Fruit fly (Drosophila melanogaster): ENCODE measurements around the gene TTLL3A.

The TTLL3A gene

DNA sequence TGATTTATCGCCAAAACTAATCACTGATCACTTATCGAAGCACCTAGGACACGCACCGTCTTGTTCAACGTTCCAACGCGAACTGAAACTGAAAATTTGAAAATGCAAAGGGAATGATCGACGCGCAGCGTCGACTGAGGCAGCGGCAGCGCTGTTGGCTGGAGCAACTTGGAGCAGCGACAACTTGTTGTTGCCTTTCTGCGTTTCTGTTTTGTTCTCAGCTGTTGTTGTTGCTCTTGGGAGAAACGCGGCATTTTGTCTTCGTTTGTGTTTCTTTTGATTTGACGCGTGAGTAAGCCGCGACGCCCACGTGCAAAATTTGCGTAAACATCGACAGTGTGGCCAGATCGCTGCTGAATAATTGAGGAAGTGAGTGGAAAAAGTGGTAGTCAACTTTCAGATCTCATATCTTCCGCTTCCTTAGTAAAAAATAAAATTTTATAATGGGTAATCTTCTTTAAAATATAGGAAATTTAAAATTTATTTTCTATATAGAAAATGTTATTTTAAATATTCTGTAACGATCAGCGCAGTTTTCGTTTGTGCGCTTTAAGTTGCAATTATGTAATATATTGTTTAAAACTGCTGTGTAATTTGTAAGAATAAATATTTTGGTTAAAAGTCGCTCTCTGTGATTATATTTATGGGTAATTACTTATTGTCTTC lies 30.9 kb downstream of the TTLL3A start, which contains the start of gene Tsp (continued):
- TF ChIP-seq CG12155 (GFP tag; optimal IDR thresholded peaks at IDR 0.05) (no peak), CG12391 (tag; optimal IDR thresholded peaks at IDR 0.05) (peak; percentile 10), pzg (GFP tag; optimal IDR thresholded peaks at IDR 0.05) (no peak), pho (GFP tag; optimal IDR thresholded peaks at IDR 0.05) (no peak), mirr (GFP tag; optimal IDR thresholded peaks at IDR 0.05) (peak; percentile 0), CG8089 (GFP tag; optimal IDR thresholded peaks at IDR 0.05) (no peak), wek (GFP tag; optimal IDR thresholded peaks at IDR 0.05) (no peak), sens-2 (GFP tag; IDR thresholded peaks at IDR 0.05) (no peak), E2f1 (GFP tag; IDR thresholded peaks at IDR 0.05) (no peak), Aef1 (GFP tag; IDR thresholded peaks at IDR 0.05) (peak; percentile 22; the same call in 1 of the 3 replicates), da (GFP tag; optimal IDR thresholded peaks at IDR 0.05) (no peak), repo (GFP tag; optimal IDR thresholded peaks at IDR 0.05) (no peak), nau (GFP tag; optimal IDR thresholded peaks at IDR 0.05) (no peak), E2f2 (GFP tag; IDR thresholded peaks at IDR 0.05) (peak; percentile 5; the same call in 1 of the 2 replicates), CG31224 (GFP tag; IDR thresholded peaks at IDR 0.05) (no peak), dmrt11E (tag; optimal IDR thresholded peaks at IDR 0.05) (no peak), CG7786 (GFP tag; optimal IDR thresholded peaks at IDR 0.05) (no peak), HLH54F (GFP tag; optimal IDR thresholded peaks at IDR 0.05) (no peak), crc (GFP tag; optimal IDR thresholded peaks at IDR 0.05) (no peak), CG3995 (GFP tag; optimal IDR thresholded peaks at IDR 0.05) (no peak), dpn (GFP tag; optimal IDR thresholded peaks at IDR 0.05) (no peak), CG10209 (GFP tag; optimal IDR thresholded peaks at IDR 0.05) (no peak), CG18599 (GFP tag; optimal IDR thresholded peaks at IDR 0.05) (no peak), YL-1 (GFP tag; optimal IDR thresholded peaks at IDR 0.05) (no peak), Rfx (GFP tag; IDR thresholded peaks at IDR 0.05) (0 out of 2 replicates have a peak, but pooled peaks have one; percentile 23), ro (GFP tag; IDR thresholded peaks at IDR 0.05) (no peak), ham (GFP tag; IDR thresholded peaks at IDR 0.05) (no peak), Ets65A (GFP tag) (peak; percentile 30), lmd (GFP tag; IDR thresholded peaks at IDR 0.05) (no peak), Dfd (GFP tag; optimal IDR thresholded peaks at IDR 0.05) (no peak), CG8765 (GFP tag; IDR thresholded peaks at IDR 0.05) (no peak), CG17568 (GFP tag; optimal IDR thresholded peaks at IDR 0.05) (no peak), Ravus (GFP tag; IDR thresholded peaks at IDR 0.05) (no peak), CG10366 (GFP tag; IDR thresholded peaks at IDR 0.05) (no peak), Dp (GFP tag; optimal IDR thresholded peaks at IDR 0.05) (no peak), CG31388 (GFP tag; optimal IDR thresholded peaks at IDR 0.05) (no peak), CG18619 (GFP tag; optimal IDR thresholded peaks at IDR 0.05) (no peak), Kr (GFP tag; optimal IDR thresholded peaks at IDR 0.05) (no peak), HmgD (GFP tag; optimal IDR thresholded peaks at IDR 0.05) (no peak), Adf1 (GFP tag; IDR thresholded peaks at IDR 0.05) (peak; percentile 95), z (GFP tag; IDR thresholded peaks at IDR 0.05) (no peak), CG10431 (GFP tag; optimal IDR thresholded peaks at IDR 0.05) (no peak), usp (GFP tag; optimal IDR thresholded peaks at IDR 0.05) (no peak), CG4854 (GFP tag; optimal IDR thresholded peaks at IDR 0.05) (no peak), ato (GFP tag; IDR thresholded peaks at IDR 0.05; ENCODE audit: partially characterized antibody) (no peak), Poxn (GFP tag; IDR thresholded peaks at IDR 0.05) (no peak), bsh (GFP tag; optimal IDR thresholded peaks at IDR 0.05) (no peak), pros (GFP tag; optimal IDR thresholded peaks at IDR 0.05) (peak; percentile 31), CG1024 (GFP tag; IDR thresholded peaks at IDR 0.05) (no peak), HHEX (GFP tag; optimal IDR thresholded peaks at IDR 0.05) (no peak), CG12104 (GFP tag; optimal IDR thresholded peaks at IDR 0.05) (no peak)
